Worm (Caenorhabditis elegans) whole organism, mixed stage, embryonic: ENCODE measurements around the gene srd-12.

Experiments
- unc-62 ChIP-seq: fragments of 150-350 bp; optimal IDR thresholded peaks from 2 replicates; lab custom pipeline; 2014; ENCODE audit warnings: missing biosample characterization, missing genetic modification reagents, missing genetic modification characterization
- zip-8 ChIP-seq: fragments of 150-350 bp; optimal IDR thresholded peaks from 2 replicates; lab custom pipeline; 2014; ENCODE audit warnings: missing biosample characterization, missing genetic modification characterization

DNA sequence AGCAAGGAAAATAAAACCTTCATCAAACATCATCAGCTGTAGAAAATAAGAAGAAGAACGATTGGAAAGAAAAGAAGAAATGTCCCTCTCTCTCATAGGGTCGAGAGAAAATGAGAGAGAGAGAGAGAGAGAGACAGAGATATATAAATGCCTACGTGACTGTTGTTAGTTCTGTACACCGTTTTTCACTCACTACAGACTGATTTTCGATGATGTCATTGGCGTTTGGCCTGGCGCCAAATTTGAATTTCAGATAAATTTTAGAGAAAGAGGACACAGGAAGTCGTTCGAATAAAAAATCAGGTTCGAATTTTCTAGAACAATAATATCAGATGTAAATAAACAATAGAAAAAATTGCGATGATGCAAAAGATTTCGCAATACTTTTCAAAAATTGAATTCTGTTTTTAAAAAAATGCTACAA is 25.9 kb upstream of the srd-12 start:
- peak; percentile 47 for TF ChIP-seq unc-62 (GFP tag; lab: Kevin White, UChicago)
- no peak for TF ChIP-seq zip-8 (tag; lab: Kevin White, UChicago)
